Worm (Caenorhabditis elegans) whole organism, L4/young adult: Measurements from ENCODE around the gene srt-74.

Source experiments
- W03F9.2 ChIP-seq: fragments of 150-350 bp; optimal IDR thresholded peaks from 2 replicates; lab custom pipeline; 2014; ENCODE audit warnings: missing biosample characterization, missing genetic modification characterization
- dao-5 ChIP-seq: sonication (generic microtip); optimal IDR thresholded peaks from 2 replicates; lab custom pipeline; 2016; ENCODE audit warnings: missing genotype, missing genetic modification characterization, moderate library complexity, missing compliant biosample characterization
- him-1 ChIP-seq: sonication (generic microtip); optimal IDR thresholded peaks from 2 replicates; lab custom pipeline; 2016; ENCODE audit warnings: missing genotype, missing genetic modification reagents, missing genetic modification characterization, missing compliant biosample characterization

srt-74 gene

ce11 chrV:14243904-14244303 lies 38.2 kb downstream of the srt-74 start, which contains the start of gene sre-7:
TSS of gene sre-7 (plus strand) at chrV:14244204.
- TF ChIP-seq dao-5 (tag; lab: Kevin White, UChicago) (no peak), him-1 (no peak), W03F9.2 (tag; lab: Kevin White, UChicago) (no peak)

- TF ChIP-seq him-1 (no peak), W03F9.2 (tag; lab: Kevin White, UChicago) (no peak), dao-5 (tag; lab: Kevin White, UChicago) (no peak)
Measured at ce11 chrV:14240694-14241201, 41.4 kb downstream of the srt-74 start, which contains the start of gene K02E11.10. TSS of gene K02E11.10 (minus strand) at chrV:14241151.

ce11 chrV:14235942-14236341 lies 46.2 kb downstream of the srt-74 start, which contains the start of gene ent-3:
TSS of gene ent-3 (minus strand) at chrV:14236042.
- TF ChIP-seq W03F9.2 (tag; lab: Kevin White, UChicago) (no peak), dao-5 (tag; lab: Kevin White, UChicago) (no peak), him-1 (no peak)

ce11 chrV:14231656-14232055 lies 50.5 kb downstream of the srt-74 start:
- TF ChIP-seq W03F9.2 (tag; lab: Kevin White, UChicago) (no peak), him-1 (no peak), dao-5 (tag; lab: Kevin White, UChicago) (no peak)
